Worm (Caenorhabditis elegans): ENCODE data around the gene par-2.

DNA sequence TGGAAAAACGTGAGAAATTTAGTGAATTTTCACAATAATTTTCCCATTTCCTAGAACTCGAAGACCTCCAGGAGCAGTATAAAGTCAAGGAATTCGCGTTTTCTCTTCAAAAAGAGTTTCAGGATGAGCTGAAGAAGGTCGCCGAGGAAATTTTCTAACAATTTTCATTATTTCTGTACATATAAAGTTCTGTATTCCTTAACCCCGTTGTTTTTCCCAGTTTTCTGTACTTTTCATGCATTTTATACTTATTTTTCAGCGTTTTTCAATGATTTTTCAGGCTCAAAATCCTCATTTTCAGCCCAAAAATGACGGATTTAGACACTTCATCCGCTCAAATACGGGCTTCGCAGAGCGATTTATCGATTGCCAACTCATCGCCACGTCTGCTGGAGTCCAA is at the start of gene par-2:
- TF ChIP-seq W03F9.2 (tag; optimal IDR thresholded peaks at IDR 0.05) (no peak), him-1 (tag; optimal IDR thresholded peaks at IDR 0.05) (no peak)

Measured in whole organism, L4/young adult.